Fruit fly (Drosophila melanogaster): ENCODE results near the gene CG34148.

DNA sequence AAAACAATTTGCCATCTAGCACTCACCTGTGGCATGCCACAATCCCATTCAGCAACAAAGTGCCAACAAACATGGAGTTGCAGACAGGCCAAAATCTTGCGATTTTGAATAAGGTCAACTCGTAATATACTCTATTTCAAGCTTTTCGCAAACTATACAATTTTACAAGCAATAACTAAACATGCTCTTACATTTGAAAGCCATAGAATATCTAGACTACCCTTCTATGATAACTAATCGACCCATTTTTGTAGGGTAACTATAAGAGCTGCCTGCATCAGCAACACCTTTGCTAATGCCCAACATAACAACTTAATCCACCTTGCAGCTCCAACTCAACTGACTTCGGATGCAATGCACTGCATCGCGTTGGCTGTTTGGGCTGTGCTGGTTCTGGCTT, 42.0 kb upstream of the CG34148 start:
- no peak for TF ChIP-seq CG34406 (GFP tag; optimal IDR thresholded peaks at IDR 0.05)
- no peak for TF ChIP-seq CG6854 (GFP tag; optimal IDR thresholded peaks at IDR 0.05)
